Worm (Caenorhabditis elegans) whole organism, L2 larva: ENCODE results near the gene mlk-1.

Source experiments
- F13H6.1 ChIP-seq: sonication (generic microtip); optimal IDR thresholded peaks from 2 replicates; lab custom pipeline; 2016; ENCODE audit warnings: missing genetic modification characterization, missing compliant biosample characterization
- dmd-4 ChIP-seq: sonication (generic microtip); optimal IDR thresholded peaks from 2 replicates; lab custom pipeline; 2017; ENCODE audit warnings: missing biosample characterization, missing genetic modification characterization
- lin-39 ChIP-seq: fragments of 150-350 bp; optimal IDR thresholded peaks from 2 replicates; lab custom pipeline; 2014; ENCODE audit warnings: missing biosample characterization, missing genetic modification reagents, missing genetic modification characterization
- nhr-23 ChIP-seq: fragments of 150-350 bp; optimal IDR thresholded peaks from 2 replicates; lab custom pipeline; 2014; ENCODE audit warnings: missing biosample characterization, missing genetic modification reagents, missing genetic modification characterization
- peb-1 ChIP-seq: fragments of 150-350 bp; optimal IDR thresholded peaks from 2 replicates; lab custom pipeline; 2014; ENCODE audit warnings: missing biosample characterization, missing genetic modification characterization
- sem-4 ChIP-seq: fragments of 150-350 bp; optimal IDR thresholded peaks from 2 replicates; lab custom pipeline; 2014; ENCODE audit warnings: missing biosample characterization, missing genetic modification reagents, missing genetic modification characterization
- sma-9 ChIP-seq, 2 experiments: fragments of 150-350 bp in 1 of 2; sonication (generic microtip) in 1 of 2; optimal IDR thresholded peaks; 2 replicates each; lab custom pipeline; 2014 to 2016; ENCODE audit warnings: missing genetic modification characterization in 2 of 2, mild to moderate bottlenecking in 1 of 2, missing biosample characterization in 1 of 2, missing compliant biosample characterization in 1 of 2, missing genetic modification reagents in 1 of 2, moderate library complexity in 1 of 2
- snpc-4 ChIP-seq: fragments of 150-350 bp; optimal IDR thresholded peaks from 2 replicates; lab custom pipeline; 2014; ENCODE audit warnings: missing biosample characterization, missing genetic modification characterization
- unc-62 ChIP-seq: fragments of 150-350 bp; optimal IDR thresholded peaks from 2 replicates; lab custom pipeline; 2014; ENCODE audit warnings: missing biosample characterization, missing genetic modification reagents, missing genetic modification characterization

ce11 chrV:5018067-5018466 lies 46.5 kb downstream of the mlk-1 start:
- TF ChIP-seq nhr-23 (tag; lab: Kevin White, UChicago) = no peak
- TF ChIP-seq snpc-4 = no peak
- no peak for TF ChIP-seq lin-39 (tag; lab: Kevin White, UChicago)
- no peak for TF ChIP-seq sem-4
- TF ChIP-seq dmd-4 (tag; lab: Kevin White, UChicago) = no peak
- no peak for TF ChIP-seq unc-62 (GFP tag; lab: Kevin White, UChicago)
- peak; percentile 55 for TF ChIP-seq sma-9 (GFP tag; optimal IDR thresholded peaks at IDR 0.05; lab: Kevin White, UChicago)
- TF ChIP-seq sma-9 (tag; optimal IDR thresholded peaks at IDR 0.05; lab: Kevin White, UChicago) = no peak
- TF ChIP-seq peb-1 (tag; lab: Kevin White, UChicago) = no peak
- no peak for TF ChIP-seq F13H6.1 (tag; lab: Kevin White, UChicago)
